Worm (Caenorhabditis elegans): ENCODE measurements around the gene fbxa-170.

The fbxa-170 gene

ce11 chrX:1627013-1627412 lies 50.9 kb downstream of the fbxa-170 start (continued):
- TF ChIP-seq aptf-2 (GFP tag; conservative IDR thresholded peaks at IDR 0.05) (no peak), athp-1 (tag; optimal IDR thresholded peaks at IDR 0.05) (peak; percentile 72), F10E7.11 (tag; optimal IDR thresholded peaks at IDR 0.05) (peak; percentile 96), sea-2 (GFP tag; IDR thresholded peaks at IDR 0.05) (no peak), let-607 (tag; optimal IDR thresholded peaks at IDR 0.05) (peak; percentile 71 to 88), snpc-1.3 (tag; optimal IDR thresholded peaks at IDR 0.05; ENCODE audit: insufficient read depth) (peak; percentile 56), chd-7 (tag; optimal IDR thresholded peaks at IDR 0.05) (peak; percentile 87), K11D2.4 (GFP tag; IDR thresholded peaks at IDR 0.05) (peak; percentile 99), T07F8.4 (tag; optimal IDR thresholded peaks at IDR 0.05) (peak; percentile 89), snpc-1.1 (tag; optimal IDR thresholded peaks at IDR 0.05; ENCODE audit: insufficient read depth) (no peak), F52B5.7 (tag; optimal IDR thresholded peaks at IDR 0.05) (peak; percentile 84), xnd-1 (tag; optimal IDR thresholded peaks at IDR 0.05) (no peak), B0019.2 (GFP tag; conservative IDR thresholded peaks at IDR 0.05) (no peak), C06A6.2 (GFP tag; conservative IDR thresholded peaks at IDR 0.05) (peak; percentile 93), Y95B8A.8 (GFP tag; IDR thresholded peaks at IDR 0.05) (peak; percentile 54; the same call in 1 of the 2 replicates), pbrm-1 (GFP tag; IDR thresholded peaks at IDR 0.05) (peak; percentile 94), ztf-26 (tag; optimal IDR thresholded peaks at IDR 0.05) (peak; percentile 99), lin-54 (GFP tag; optimal IDR thresholded peaks at IDR 0.05) (peak; percentile 90), hmg-1.2 (GFP tag; IDR thresholded peaks at IDR 0.05) (peak; percentile 86), K12H6.12 (tag; optimal IDR thresholded peaks at IDR 0.05) (peak; percentile 96), bed-1 (GFP tag; IDR thresholded peaks at IDR 0.05) (no peak), mcd-1 (GFP tag; IDR thresholded peaks at IDR 0.05) (peak; percentile 87), Y67H2A.10 (GFP tag; conservative IDR thresholded peaks at IDR 0.05) (peak; percentile 20; the same call in 1 of the 2 replicates), lin-40 (tag; optimal IDR thresholded peaks at IDR 0.05) (peak; percentile 99), ztf-25 (GFP tag; IDR thresholded peaks at IDR 0.05) (no peak), zim-3 (tag; optimal IDR thresholded peaks at IDR 0.05) (peak; percentile 50), B0261.1 (tag; optimal IDR thresholded peaks at IDR 0.05) (peak; percentile 59), madf-10 (tag; optimal IDR thresholded peaks at IDR 0.05) (peak; percentile 96), tbp1 (GFP tag; optimal IDR thresholded peaks at IDR 0.05) (peak; percentile 79), egl-44 (GFP tag; IDR thresholded peaks at IDR 0.05) (peak; percentile 91), mes-4 (tag; optimal IDR thresholded peaks at IDR 0.05) (no peak), dpl-1 (GFP tag; optimal IDR thresholded peaks at IDR 0.05) (no peak), Y53G8AR.9 (GFP tag; conservative IDR thresholded peaks at IDR 0.05) (peak; percentile 98), F22D6.2 (tag; optimal IDR thresholded peaks at IDR 0.05) (peak; percentile 95), B0035.1 (tag; optimal IDR thresholded peaks at IDR 0.05) (peak; percentile 95), F23B12.7 (tag; optimal IDR thresholded peaks at IDR 0.05; ENCODE audit: insufficient read depth) (peak; percentile 98), let-526 (GFP tag; IDR thresholded peaks at IDR 0.05) (peak; percentile 95), nhr-80 (tag; optimal IDR thresholded peaks at IDR 0.05) (peak; percentile 89), unc-130 (GFP tag; optimal IDR thresholded peaks at IDR 0.05) (peak; percentile 0), snpc-4 (GFP tag; optimal IDR thresholded peaks at IDR 0.05) (peak; percentile 10), snpc-4 (tag; optimal IDR thresholded peaks at IDR 0.05) (peak; percentile 51 to 79 (median 74)), zfh-2 (GFP tag; conservative IDR thresholded peaks at IDR 0.05) (peak; percentile 77), cebp-1 (GFP tag; IDR thresholded peaks at IDR 0.05) (peak; percentile 49), cebp-1 (tag; optimal IDR thresholded peaks at IDR 0.05) (peak; percentile 97), nhr-90 (tag; optimal IDR thresholded peaks at IDR 0.05) (peak; percentile 93), sptf-2 (GFP tag; optimal IDR thresholded peaks at IDR 0.05) (peak; percentile 60), hlh-26 (GFP tag; conservative IDR thresholded peaks at IDR 0.05) (no peak), Y56A3A.18 (GFP tag; IDR thresholded peaks at IDR 0.05) (peak; percentile 98)
